Worm (Caenorhabditis elegans) whole organism, L3 larva: ENCODE data around the gene clec-222.

Experiments
- elt-1 ChIP-seq: fragments of 150-350 bp; optimal IDR thresholded peaks from 2 replicates; lab custom pipeline; 2014; ENCODE audit warnings: missing biosample characterization, missing genetic modification characterization
- elt-3 ChIP-seq, 3 experiments: fragments of 150-350 bp in 1 of 3; sonication (generic microtip) in 2 of 3; optimal IDR thresholded peaks; 2 replicates in 2 of 3; 4 replicates in 1 of 3; lab custom pipeline; 2014 to 2017; ENCODE audit warnings: missing biosample characterization in 3 of 3, missing genetic modification characterization in 3 of 3
- unc-62 ChIP-seq: fragments of 150-350 bp; sonication (generic microtip); optimal IDR thresholded peaks from 4 replicates; lab custom pipeline; 2014; ENCODE audit warnings: missing biosample characterization, missing genetic modification reagents, missing genetic modification characterization

ce11 chrV:11311013-11311472 lies 39.9 kb downstream of the clec-222 start, which contains the start of gene T03F7.7:
- no peak for TF ChIP-seq unc-62 (GFP tag; lab: Kevin White, UChicago)
- peak in 1 of 3 experiments; percentile 67 for TF ChIP-seq elt-3 (tag; optimal IDR thresholded peaks at IDR 0.05; lab: Kevin White, UChicago)
- TF ChIP-seq elt-1 = no peak
